Worm (Caenorhabditis elegans): ENCODE measurements around the gene rcq-5.

Gene rcq-5

ce11 chrIII:4015382-4015986 is 42.3 kb downstream of the rcq-5 start (continued):
- TF ChIP-seq dmd-6 (GFP tag; IDR thresholded peaks at IDR 0.05) (no peak), T26A8.4 (GFP tag; IDR thresholded peaks at IDR 0.05) (peak; percentile 66), nhr-25 (tag; optimal IDR thresholded peaks at IDR 0.05; ENCODE audit: borderline replicate concordance, insufficient read depth) (no peak), ceh-62 (tag; optimal IDR thresholded peaks at IDR 0.05) (no peak), daf-19 (GFP tag; conservative IDR thresholded peaks at IDR 0.05) (0 out of 2 replicates have a peak, but pooled peaks have one; percentile 56), snpc-4 (tag; optimal IDR thresholded peaks at IDR 0.05) (no peak), lin-29 (GFP tag; IDR thresholded peaks at IDR 0.05) (no peak), unc-39 (tag; optimal IDR thresholded peaks at IDR 0.05) (no peak), hif-1 (tag; optimal IDR thresholded peaks at IDR 0.05) (no peak), ceh-20 (GFP tag; IDR thresholded peaks at IDR 0.05) (no peak), nhr-6 (tag; optimal IDR thresholded peaks at IDR 0.05) (no peak), R02D3.7 (tag; optimal IDR thresholded peaks at IDR 0.05) (peak; percentile 12), dve-1 (tag; optimal IDR thresholded peaks at IDR 0.05; ENCODE audit: insufficient read depth) (no peak), daf-12 (tag; optimal IDR thresholded peaks at IDR 0.05) (no peak), lin-1 (GFP tag; IDR thresholded peaks at IDR 0.05) (peak; percentile 56), nhr-28 (tag; optimal IDR thresholded peaks at IDR 0.05) (no peak), mdl-1 (tag; optimal IDR thresholded peaks at IDR 0.05) (no peak), snpc-1.2 (GFP tag; IDR thresholded peaks at IDR 0.05) (peak; percentile 67), ceh-82 (tag; optimal IDR thresholded peaks at IDR 0.05) (no peak), lsy-2 (tag; optimal IDR thresholded peaks at IDR 0.05) (peak; percentile 4 to 21), D1046.2 (GFP tag; IDR thresholded peaks at IDR 0.05) (no peak), jun-1 (tag; optimal IDR thresholded peaks at IDR 0.05) (peak; percentile 19), pqm-1 (tag; optimal IDR thresholded peaks at IDR 0.05) (no peak), ctbp-1 (GFP tag; IDR thresholded peaks at IDR 0.05) (0 out of 2 replicates have a peak, but pooled peaks have one; percentile 15), gei-8 (GFP tag; optimal IDR thresholded peaks at IDR 0.05) (no peak), nhr-10 (tag; optimal IDR thresholded peaks at IDR 0.05) (no peak), hlh-30 (tag; optimal IDR thresholded peaks at IDR 0.05; ENCODE audit: insufficient read depth) (no peak), nhr-42 (GFP tag; IDR thresholded peaks at IDR 0.05) (no peak), mxl-3 (GFP tag; optimal IDR thresholded peaks at IDR 0.05) (no peak), dpl-1 (GFP tag; optimal IDR thresholded peaks at IDR 0.05) (no peak), egl-27 (tag; optimal IDR thresholded peaks at IDR 0.05) (no peak), tra-1 (GFP tag; IDR thresholded peaks at IDR 0.05) (no peak), nhr-76 (tag; optimal IDR thresholded peaks at IDR 0.05) (no peak), Y75B8A.6 (GFP tag; IDR thresholded peaks at IDR 0.05) (0 out of 2 replicates have a peak, but pooled peaks have one; percentile 14), unc-62 (GFP tag; optimal IDR thresholded peaks at IDR 0.05 in 1 of 2) (no peak), unc-62 (tag; optimal IDR thresholded peaks at IDR 0.05) (no peak), ztf-11 (tag; optimal IDR thresholded peaks at IDR 0.05) (no peak), spr-3 (GFP tag; optimal IDR thresholded peaks at IDR 0.05) (peak; percentile 71), Y105C5A.15 (GFP tag; IDR thresholded peaks at IDR 0.05) (no peak), spr-1 (tag; optimal IDR thresholded peaks at IDR 0.05) (peak; percentile 29), sdz-12 (GFP tag; optimal IDR thresholded peaks at IDR 0.05) (no peak), madf-9 (GFP tag; conservative IDR thresholded peaks at IDR 0.05) (no peak), ceh-28 (tag; optimal IDR thresholded peaks at IDR 0.05) (no peak), skn-1 (tag; optimal IDR thresholded peaks at IDR 0.05) (no peak), fos-1 (tag; optimal IDR thresholded peaks at IDR 0.05) (no peak), F10B5.3 (tag; optimal IDR thresholded peaks at IDR 0.05) (no peak), nhr-11 (tag; optimal IDR thresholded peaks at IDR 0.05) (no peak), attf-4 (tag; optimal IDR thresholded peaks at IDR 0.05) (no peak), nhr-48 (tag; optimal IDR thresholded peaks at IDR 0.05) (no peak), zfp-3 (GFP tag; conservative IDR thresholded peaks at IDR 0.05) (0 out of 2 replicates have a peak, but pooled peaks have one; percentile 17), zip-11 (GFP tag; IDR thresholded peaks at IDR 0.05) (no peak)

All from whole organism, L4 larva.